Worm (Caenorhabditis elegans) whole organism, L4/young adult: ENCODE results near the gene elb-1.

ENCODE experiments used
- W03F9.2 ChIP-seq: fragments of 150-350 bp; optimal IDR thresholded peaks from 2 replicates; lab custom pipeline; 2014; ENCODE audit warnings: missing biosample characterization, missing genetic modification characterization
- dao-5 ChIP-seq: sonication (generic microtip); optimal IDR thresholded peaks from 2 replicates; lab custom pipeline; 2016; ENCODE audit warnings: missing genotype, missing genetic modification characterization, moderate library complexity, missing compliant biosample characterization
- him-1 ChIP-seq: sonication (generic microtip); optimal IDR thresholded peaks from 2 replicates; lab custom pipeline; 2016; ENCODE audit warnings: missing genotype, missing genetic modification reagents, missing genetic modification characterization, missing compliant biosample characterization

elb-1 gene

DNA sequence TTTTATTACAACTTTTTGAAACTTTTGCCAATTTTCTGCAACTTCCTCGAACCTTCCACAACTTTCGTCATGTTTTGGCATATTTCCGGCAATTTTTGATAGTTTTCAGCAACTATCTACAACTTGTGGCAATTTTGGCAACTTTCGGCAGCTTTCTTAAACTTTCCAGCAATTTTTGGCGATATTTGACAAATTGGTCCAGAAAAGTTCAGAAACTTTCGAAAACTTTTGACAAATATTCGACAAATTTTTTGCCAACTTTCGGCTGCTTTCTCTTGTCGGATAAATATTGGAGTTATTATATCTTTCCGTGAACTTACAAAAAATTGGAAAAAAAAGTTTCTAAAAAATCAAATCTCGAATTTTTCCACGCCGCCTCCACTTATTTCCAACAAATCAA, 11.1 kb upstream of the elb-1 start, which contains the start of gene Y41C4A.18:
Y41C4A.18 (plus strand) TSS at position 301 of the 400 bp plus-strand sequence.
- TF ChIP-seq dao-5 (tag; lab: Kevin White, UChicago) = no peak
- TF ChIP-seq him-1 (tag; lab: Kevin White, UChicago) = no peak
- TF ChIP-seq W03F9.2 = no peak

DNA sequence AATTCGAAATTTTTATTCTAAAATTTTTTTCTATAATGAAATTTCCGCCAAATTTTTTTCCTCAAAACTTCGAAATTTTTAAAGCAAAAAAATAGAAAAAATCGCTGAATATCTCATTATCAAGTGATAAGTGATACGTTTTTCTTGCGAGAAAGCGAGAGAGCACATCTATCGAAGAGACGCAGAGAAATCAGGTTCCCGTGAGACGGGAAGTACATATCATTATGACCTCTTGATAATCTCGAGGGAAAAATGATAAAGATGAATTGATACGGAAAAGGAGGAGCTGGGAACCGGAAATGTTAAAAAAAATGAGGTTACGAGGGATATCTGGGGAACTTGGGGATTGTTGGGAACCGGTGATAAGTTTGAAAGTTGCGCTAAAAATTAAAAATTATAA, 7.8 kb upstream of the elb-1 start:
- TF ChIP-seq dao-5 (tag; lab: Kevin White, UChicago) (no peak), W03F9.2 (no peak), him-1 (tag; lab: Kevin White, UChicago) (no peak)

DNA sequence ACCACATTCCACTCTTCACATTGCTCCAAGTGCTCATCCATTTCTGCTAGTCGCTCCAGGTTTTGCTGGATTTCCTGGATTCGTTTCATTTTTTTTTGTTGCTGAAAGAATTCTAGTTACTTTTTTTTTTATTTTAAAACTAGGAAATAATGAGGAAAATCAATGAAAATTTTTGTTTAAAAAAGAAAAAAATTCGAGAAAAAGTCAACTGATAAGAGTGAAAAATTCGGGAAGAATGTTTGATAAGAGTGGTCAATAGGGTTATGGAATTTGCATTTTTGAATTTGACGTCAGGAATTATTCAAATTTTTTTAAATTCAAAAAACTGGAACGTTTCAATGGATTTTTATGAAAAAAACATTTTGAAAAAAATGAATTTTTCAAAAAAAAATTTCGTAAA, 7.3 kb upstream of the elb-1 start, which contains the start of gene Y41C4A.12:
Y41C4A.12 (minus strand) TSS at position 101 of the 400 bp plus-strand sequence.
- TF ChIP-seq him-1 (tag; lab: Kevin White, UChicago) = no peak
- no peak for TF ChIP-seq dao-5 (tag; lab: Kevin White, UChicago)
- TF ChIP-seq W03F9.2 = no peak

DNA sequence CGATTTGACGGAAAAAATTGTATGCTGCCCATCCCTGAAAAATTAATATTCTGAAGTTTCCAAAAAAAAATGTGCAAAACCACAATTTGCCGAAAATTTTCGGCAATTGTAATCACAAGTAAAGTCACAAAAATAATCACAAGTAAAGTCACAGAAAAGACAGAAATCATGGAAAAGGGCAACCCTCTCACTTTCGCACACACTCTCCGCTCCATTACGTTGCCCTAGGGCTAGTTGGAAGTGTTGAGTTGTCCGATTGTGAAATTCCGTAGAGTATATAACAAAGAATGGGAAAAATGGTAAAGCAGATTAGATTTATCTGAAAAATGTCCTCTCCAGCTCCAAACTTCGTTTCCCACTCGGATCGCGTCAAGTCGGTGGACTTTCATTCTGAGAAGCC, 2.2 kb upstream of the elb-1 start, which contains the start of gene Y41C4A.32:
Y41C4A.32 (plus strand) TSS at position 302 of the 400 bp plus-strand sequence.
- TF ChIP-seq him-1 (tag; lab: Kevin White, UChicago) (no peak), W03F9.2 (no peak), dao-5 (tag; lab: Kevin White, UChicago) (no peak)

DNA sequence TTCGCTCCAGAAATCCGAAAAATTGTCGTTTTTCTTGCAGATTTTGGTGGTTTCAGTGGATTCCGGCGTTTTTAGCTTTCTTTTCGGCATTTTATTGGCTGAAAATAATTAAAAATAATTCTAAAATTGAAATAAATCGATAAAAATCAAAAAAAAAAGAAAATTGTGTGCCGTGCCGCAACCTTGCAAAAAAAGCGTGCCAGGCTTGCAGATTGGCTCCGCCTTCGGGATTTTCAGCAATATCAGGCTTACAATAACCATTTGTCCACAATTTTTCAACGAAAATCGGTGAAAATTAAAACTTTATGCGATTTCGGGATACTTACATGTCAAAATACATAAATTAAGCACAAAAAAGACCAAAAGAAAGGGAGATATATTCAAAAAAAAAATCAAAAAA, 702 bp downstream of the elb-1 start, which contains the start of gene Y41C4A.9:
Y41C4A.9 (minus strand) TSS at position 98 of the 400 bp plus-strand sequence.
- no peak for TF ChIP-seq him-1 (tag; lab: Kevin White, UChicago)
- no peak for TF ChIP-seq W03F9.2
- TF ChIP-seq dao-5 (tag; lab: Kevin White, UChicago) = no peak

DNA sequence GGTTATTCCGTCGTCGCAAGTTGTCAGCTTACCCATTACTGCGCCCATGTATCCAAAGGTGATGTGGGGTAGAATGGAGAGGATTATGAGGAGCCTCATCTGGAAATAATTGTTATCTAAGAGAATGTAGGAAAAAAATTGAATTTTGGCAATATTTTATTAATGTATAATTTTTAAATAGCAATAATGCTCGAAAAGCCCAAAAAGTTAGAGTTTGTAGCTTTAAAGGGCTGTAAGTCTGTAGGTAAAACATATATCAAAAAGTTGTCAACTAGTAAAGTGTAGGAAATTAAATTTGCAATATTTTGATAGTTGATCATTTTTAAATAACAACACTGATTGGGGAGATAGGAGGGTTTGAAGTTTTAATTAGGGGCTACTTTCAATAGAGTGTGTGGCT, 10.5 kb downstream of the elb-1 start, which contains the start of gene Y41C4A.8:
Y41C4A.8 (minus strand) TSS at position 101 of the 400 bp plus-strand sequence.
- no peak for TF ChIP-seq dao-5 (tag; lab: Kevin White, UChicago)
- TF ChIP-seq him-1 (tag; lab: Kevin White, UChicago) = no peak
- no peak for TF ChIP-seq W03F9.2

DNA sequence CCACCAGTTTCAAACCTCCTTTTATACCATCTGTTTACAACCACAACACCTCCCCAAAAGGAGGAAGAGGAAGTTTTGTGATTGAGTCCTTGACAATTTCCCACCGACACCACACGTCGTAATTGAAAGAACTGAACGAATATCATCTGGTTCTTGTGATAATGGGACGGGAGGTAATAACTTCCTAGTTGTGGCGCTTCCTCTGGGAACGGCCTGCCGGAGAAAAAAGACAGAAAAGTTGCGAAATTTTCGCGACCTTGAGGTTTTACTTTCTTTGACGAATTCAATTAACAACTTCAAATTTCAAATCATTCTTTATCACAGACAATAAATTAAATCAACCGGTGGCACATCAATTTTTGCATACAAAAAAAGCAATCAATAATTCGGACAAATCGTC, 12.6 kb downstream of the elb-1 start, which contains the start of gene col-96:
col-96 (minus strand) TSS at position 101 of the 400 bp plus-strand sequence.
- no peak for TF ChIP-seq dao-5 (tag; lab: Kevin White, UChicago)
- TF ChIP-seq W03F9.2 = no peak
- no peak for TF ChIP-seq him-1 (tag; lab: Kevin White, UChicago)

DNA sequence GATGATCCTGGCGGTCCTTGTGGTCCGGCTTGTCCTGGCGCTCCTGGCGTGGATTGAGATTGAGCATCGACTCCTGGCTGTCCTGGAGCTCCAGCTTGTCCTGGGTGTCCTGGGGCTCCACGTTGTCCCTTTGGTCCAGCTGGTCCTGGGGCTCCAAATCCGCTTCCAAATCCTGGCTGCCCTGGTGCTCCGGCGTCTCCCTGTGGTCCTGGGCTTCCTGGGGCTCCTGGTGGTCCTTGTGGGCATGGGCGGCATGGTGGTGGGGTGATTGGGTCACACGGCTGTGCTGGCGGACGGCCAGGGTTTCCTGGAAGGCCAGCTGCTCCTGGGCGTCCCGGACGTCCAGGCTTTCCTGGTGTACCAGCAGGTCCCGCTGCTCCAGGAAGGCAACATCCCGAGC, 13.3 kb downstream of the elb-1 start:
- TF ChIP-seq dao-5 (tag; lab: Kevin White, UChicago) (no peak), him-1 (tag; lab: Kevin White, UChicago) (no peak), W03F9.2 (no peak)

DNA sequence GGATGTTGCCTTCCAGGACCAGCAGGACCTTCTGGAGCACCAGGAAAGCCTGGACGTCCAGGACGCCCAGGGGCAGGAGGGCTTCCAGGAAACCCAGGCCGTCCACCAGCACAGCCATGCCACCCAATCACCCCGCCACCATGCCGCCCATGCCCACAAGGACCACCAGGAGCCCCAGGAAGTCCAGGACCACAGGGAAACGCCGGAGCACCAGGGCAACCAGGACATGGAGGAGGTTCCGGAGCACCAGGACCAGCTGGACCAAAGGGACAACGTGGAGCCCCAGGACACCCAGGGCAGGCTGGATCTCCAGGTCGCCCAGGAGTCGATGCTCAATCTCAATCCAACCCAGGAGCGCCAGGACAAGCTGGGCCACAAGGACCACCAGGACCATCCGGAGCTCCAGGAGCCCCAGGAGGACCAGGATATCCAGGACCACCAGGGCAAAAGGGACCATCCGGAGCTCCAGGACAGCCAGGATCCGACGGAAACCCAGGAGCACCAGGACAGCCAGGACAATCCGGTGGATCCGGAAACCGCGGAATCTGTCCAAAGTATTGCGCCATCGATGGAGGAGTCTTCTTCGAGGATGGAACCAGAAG, 14.8 kb downstream of the elb-1 start:
- TF ChIP-seq W03F9.2 (no peak), him-1 (tag; lab: Kevin White, UChicago) (no peak), dao-5 (tag; lab: Kevin White, UChicago) (no peak)

DNA sequence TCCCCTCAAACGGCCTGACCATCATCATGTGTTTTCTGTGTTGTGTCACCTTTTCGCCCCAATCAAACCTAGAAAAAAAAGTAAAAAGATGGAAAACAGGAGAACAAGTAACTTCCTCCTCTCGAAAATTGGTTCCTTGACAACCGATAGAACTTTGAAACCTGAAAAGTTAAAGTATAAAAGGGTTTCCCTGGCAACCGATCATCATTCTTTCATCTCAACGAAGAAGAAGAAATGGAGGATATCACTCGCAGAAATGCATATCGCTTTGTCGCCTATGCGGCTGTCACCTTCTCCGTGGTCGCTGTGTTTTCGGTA, 15.5 kb downstream of the elb-1 start, which contains the start of gene col-95:
col-95 (plus strand) TSS at position 219 of the 318 bp plus-strand sequence.
- TF ChIP-seq him-1 (tag; lab: Kevin White, UChicago) (no peak), W03F9.2 (no peak), dao-5 (tag; lab: Kevin White, UChicago) (no peak)

DNA sequence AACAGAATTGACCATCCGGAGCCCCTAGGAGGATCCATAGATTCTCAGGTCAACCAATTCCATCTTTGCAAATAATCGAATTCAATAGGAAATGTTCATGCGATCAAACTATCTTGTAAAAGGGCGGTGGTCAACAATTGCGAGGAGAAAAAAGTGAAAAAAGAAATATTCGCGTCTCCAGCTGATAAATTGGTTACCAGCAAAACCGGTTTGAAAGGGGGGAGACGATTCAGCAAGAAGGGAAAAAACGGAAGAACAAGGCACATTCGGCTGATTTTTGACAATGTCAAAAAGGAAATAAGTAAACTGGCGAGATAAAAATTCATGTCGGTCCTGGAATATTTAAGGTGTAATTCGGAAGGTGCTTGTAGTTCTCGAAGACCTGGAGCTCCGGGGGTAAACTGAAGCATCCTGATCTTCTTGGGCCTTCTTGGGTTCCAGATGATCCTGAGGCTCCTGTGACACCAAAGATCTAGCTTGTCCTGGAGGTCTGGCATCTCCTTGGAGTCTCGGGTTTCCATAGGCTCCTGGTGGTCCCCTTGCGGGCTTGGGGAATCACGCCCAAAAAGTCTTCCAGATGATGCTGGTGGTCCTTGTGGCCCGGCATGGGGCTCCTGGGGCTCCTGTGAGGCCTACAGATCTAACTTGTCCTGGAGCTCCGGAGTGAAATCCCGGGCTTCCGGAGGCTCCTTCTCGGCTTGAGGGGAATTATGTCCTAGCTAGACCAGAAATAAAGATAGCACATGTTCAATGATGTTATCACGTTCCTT, 16.1 kb downstream of the elb-1 start:
- TF ChIP-seq him-1 (tag; lab: Kevin White, UChicago) (no peak), W03F9.2 (no peak), dao-5 (tag; lab: Kevin White, UChicago) (no peak)

DNA sequence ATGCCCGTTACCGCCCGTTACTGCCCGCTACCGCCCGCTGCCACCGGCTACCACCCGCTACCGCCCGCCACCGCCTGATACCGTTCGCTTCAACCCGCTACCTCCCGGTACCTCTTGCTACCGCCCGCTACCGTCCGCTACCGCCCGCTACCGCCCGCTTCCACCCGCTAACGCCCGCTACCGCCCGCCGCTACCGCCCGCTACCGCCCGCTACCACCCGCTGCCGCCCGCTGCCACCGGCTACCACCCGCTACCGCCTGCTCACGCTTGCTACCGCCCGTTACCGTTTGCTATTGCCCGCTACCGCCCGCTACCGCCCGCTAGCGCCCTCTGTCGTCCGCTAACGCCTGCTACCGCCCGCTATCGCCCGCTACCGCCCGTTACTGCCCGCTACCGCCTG, 17.4 kb downstream of the elb-1 start:
- TF ChIP-seq W03F9.2 (no peak), dao-5 (tag; lab: Kevin White, UChicago) (no peak), him-1 (tag; lab: Kevin White, UChicago) (no peak)

DNA sequence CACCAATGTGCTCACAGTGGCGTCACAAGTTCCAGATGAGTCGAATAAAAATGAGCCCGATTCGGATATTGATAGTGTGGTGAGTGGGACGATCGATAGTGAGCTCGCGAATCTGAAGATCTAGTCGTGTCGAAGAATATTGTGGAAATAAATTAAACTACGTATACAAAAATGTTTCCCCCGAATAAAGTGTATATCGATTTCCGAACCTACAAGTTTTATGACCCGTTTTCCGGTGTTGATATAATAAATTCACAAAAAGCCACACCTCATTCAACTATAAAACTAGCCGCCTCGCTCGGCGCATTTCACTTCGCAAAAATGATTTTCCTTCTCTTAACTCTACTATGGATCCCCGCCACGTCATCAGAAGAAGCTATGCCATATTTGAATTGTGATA, 19.3 kb downstream of the elb-1 start, which contains the start of gene pqn-84:
pqn-84 (plus strand) TSS at position 301 of the 400 bp plus-strand sequence.
- TF ChIP-seq him-1 (tag; lab: Kevin White, UChicago) = no peak
- no peak for TF ChIP-seq W03F9.2
- no peak for TF ChIP-seq dao-5 (tag; lab: Kevin White, UChicago)

DNA sequence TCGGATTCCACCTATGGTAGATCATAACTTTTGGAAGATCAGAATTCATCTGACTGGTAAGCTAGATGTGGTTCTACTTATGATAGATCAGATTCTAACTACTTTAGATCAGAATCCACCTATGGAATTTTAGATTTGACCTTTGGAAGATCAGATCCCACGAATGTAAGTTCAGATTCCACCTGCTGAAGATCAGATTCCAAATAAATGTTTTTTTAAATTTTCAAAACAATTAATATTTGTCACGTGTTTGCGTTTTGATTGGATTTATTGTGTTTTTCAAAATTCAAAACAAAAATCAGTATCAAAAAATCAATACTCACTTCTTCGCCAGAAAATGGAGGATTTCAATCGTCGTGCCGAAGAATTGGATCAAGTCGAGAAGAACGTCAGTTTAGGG, 20.7 kb downstream of the elb-1 start, which contains the start of gene Y41C4A.7:
Y41C4A.7 (plus strand) TSS at position 301 of the 400 bp plus-strand sequence.
- TF ChIP-seq him-1 (tag; lab: Kevin White, UChicago) (no peak), dao-5 (tag; lab: Kevin White, UChicago) (no peak), W03F9.2 (no peak)
